Worm (Caenorhabditis elegans) whole organism, midembryonic: ENCODE measurements around the gene gldc-1.
"Not testable (repeated sequence)": the region's sequence is repeated elsewhere in the genome, so short reads cannot be mapped to it uniquely, and the experiment has no call there.

Source experiments
- T22C8.4 ChIP-seq: fragments of 200-800 bp; sonication (Bioruptor generic); IDR thresholded peaks from 2 replicates; pipeline ENCODE4 v1.3.6; 2022; ENCODE audit warnings: missing genetic modification characterization, missing compliant biosample characterization
- cog-1 ChIP-seq: sonication (generic microtip); optimal IDR thresholded peaks from 2 replicates; lab custom pipeline; 2016; ENCODE audit warnings: missing genetic modification characterization, missing compliant biosample characterization
- flt-1 ChIP-seq: fragments of 200-800 bp; sonication (Bioruptor generic); IDR thresholded peaks from 2 replicates; pipeline ENCODE4 v1.3.6; 2022; ENCODE audit warnings: missing genetic modification characterization, missing compliant biosample characterization
- klf-2 ChIP-seq: fragments of 200-800 bp; sonication (Bioruptor generic); conservative IDR thresholded peaks from 2 replicates; pipeline ENCODE4 v1.3.6; 2022; ENCODE audit warnings: missing genetic modification reagents, missing genetic modification characterization, missing compliant biosample characterization
- med-1 ChIP-seq: sonication (generic microtip); optimal IDR thresholded peaks from 2 replicates; lab custom pipeline; 2017; ENCODE audit warnings: missing genetic modification characterization, mild to moderate bottlenecking, missing compliant biosample characterization, antibody characterized with exemption, missing genetic modification reagents; ENCODE audit not compliant: insufficient read depth
- ref-1 ChIP-seq: fragments of 200-800 bp; sonication (Bioruptor generic); conservative IDR thresholded peaks from 2 replicates; pipeline ENCODE4 v1.3.6; 2022; ENCODE audit warnings: missing genetic modification reagents, missing genetic modification characterization, missing compliant biosample characterization
- tab-1 ChIP-seq: fragments of 200-800 bp; sonication (Bioruptor generic); IDR thresholded peaks from 2 replicates; pipeline ENCODE4 v1.3.6; 2022; ENCODE audit warnings: missing genetic modification characterization, missing compliant biosample characterization
- ztf-23 ChIP-seq: fragments of 200-800 bp; sonication (Bioruptor generic); IDR thresholded peaks from 2 replicates; pipeline ENCODE4 v1.3.6; 2022; ENCODE audit warnings: missing genetic modification reagents, missing genetic modification characterization, missing compliant biosample characterization
- ztf-29 ChIP-seq: fragments of 200-800 bp; sonication (Bioruptor generic); IDR thresholded peaks from 2 replicates; pipeline ENCODE4 v1.3.6; 2022; ENCODE audit warnings: missing genetic modification reagents, missing genetic modification characterization, missing compliant biosample characterization

gldc-1 gene

ce11 chrII:6050120-6050519 lies at the start of gene gldc-1:
Gene gldc-1 (plus strand): TSS chrII:6050420.
- TF ChIP-seq med-1 (GFP tag; lab: Kevin White, UChicago) (no peak), T22C8.4 (GFP tag; lab: Robert Waterston, UW) (no peak), cog-1 (tag; lab: Kevin White, UChicago) (no peak), ref-1 (no peak), klf-2 (GFP tag; lab: Robert Waterston, UW) (no peak), ztf-29 (GFP tag; lab: Robert Waterston, UW) (no peak), tab-1 (GFP tag; lab: Robert Waterston, UW) (no peak), ztf-23 (no peak), flt-1 (GFP tag; lab: Robert Waterston, UW) (no peak)

ce11 chrII:6001004-6001403 lies 49.2 kb upstream of the gldc-1 start:
- no peak for TF ChIP-seq ztf-29 (GFP tag; lab: Robert Waterston, UW)
- TF ChIP-seq ztf-23: no peak
- no peak for TF ChIP-seq T22C8.4 (GFP tag; lab: Robert Waterston, UW)
- no peak for TF ChIP-seq tab-1 (GFP tag; lab: Robert Waterston, UW)
- no peak for TF ChIP-seq klf-2 (GFP tag; lab: Robert Waterston, UW)

ce11 chrII:6008887-6009286 lies 41.3 kb upstream of the gldc-1 start, which contains the start of gene ZK84.4:
Gene ZK84.4 (minus strand): TSS chrII:6008987.
- not testable (repeated sequence) for TF ChIP-seq ztf-23; flt-1 (GFP tag; lab: Robert Waterston, UW); T22C8.4 (GFP tag; lab: Robert Waterston, UW)

- TF ChIP-seq med-1 (GFP tag; lab: Kevin White, UChicago) (no peak), ztf-29 (GFP tag; lab: Robert Waterston, UW) (no peak), T22C8.4 (GFP tag; lab: Robert Waterston, UW) (no peak), flt-1 (GFP tag; lab: Robert Waterston, UW) (no peak), tab-1 (GFP tag; lab: Robert Waterston, UW) (no peak), ref-1 (no peak), cog-1 (tag; lab: Kevin White, UChicago) (no peak), ztf-23 (no peak), klf-2 (GFP tag; lab: Robert Waterston, UW) (no peak)
These were observed 39.7 kb upstream of the gldc-1 start, which contains the start of gene ins-20 for ce11 chrII:6010544-6010943. Gene ins-20 (plus strand): TSS chrII:6010844.

ce11 chrII:6014057-6014456 lies 36.2 kb upstream of the gldc-1 start, which contains the start of gene ZK84.2:
Gene ZK84.2 (plus strand): TSS chrII:6014357.
- not testable (repeated sequence) for TF ChIP-seq klf-2 (GFP tag; lab: Robert Waterston, UW); ztf-23; cog-1 (tag; lab: Kevin White, UChicago)

- no peak for TF ChIP-seq tab-1 (GFP tag; lab: Robert Waterston, UW)
- no peak for TF ChIP-seq ztf-23
- TF ChIP-seq cog-1 (tag; lab: Kevin White, UChicago): no peak
- TF ChIP-seq flt-1 (GFP tag; lab: Robert Waterston, UW): no peak
These were observed 33.8 kb upstream of the gldc-1 start, which contains the start of gene ZK84.5 for ce11 chrII:6016410-6016809. Gene ZK84.5 (minus strand): TSS chrII:6016510.

- no peak for TF ChIP-seq cog-1 (tag; lab: Kevin White, UChicago)
- no peak for TF ChIP-seq T22C8.4 (GFP tag; lab: Robert Waterston, UW)
- TF ChIP-seq med-1 (GFP tag; lab: Kevin White, UChicago): no peak
- no peak for TF ChIP-seq tab-1 (GFP tag; lab: Robert Waterston, UW)
- no peak for TF ChIP-seq ztf-29 (GFP tag; lab: Robert Waterston, UW)
- no peak for TF ChIP-seq ref-1
- no peak for TF ChIP-seq ztf-23
- TF ChIP-seq klf-2 (GFP tag; lab: Robert Waterston, UW): no peak
- no peak for TF ChIP-seq flt-1 (GFP tag; lab: Robert Waterston, UW)
These were observed 29.9 kb upstream of the gldc-1 start, which contains the start of gene ZK84.1 for ce11 chrII:6020353-6020752. Gene ZK84.1 (plus strand): TSS chrII:6020653.

ce11 chrII:6022596-6022995 lies 27.6 kb upstream of the gldc-1 start:
- TF ChIP-seq ref-1: no peak
- TF ChIP-seq ztf-29 (GFP tag; lab: Robert Waterston, UW): no peak
- TF ChIP-seq tab-1 (GFP tag; lab: Robert Waterston, UW): no peak
- no peak for TF ChIP-seq flt-1 (GFP tag; lab: Robert Waterston, UW)
- TF ChIP-seq T22C8.4 (GFP tag; lab: Robert Waterston, UW): no peak
- TF ChIP-seq ztf-23: no peak
- no peak for TF ChIP-seq med-1 (GFP tag; lab: Kevin White, UChicago)
- no peak for TF ChIP-seq cog-1 (tag; lab: Kevin White, UChicago)
- no peak for TF ChIP-seq klf-2 (GFP tag; lab: Robert Waterston, UW)

ce11 chrII:6024879-6025278 lies 25.3 kb upstream of the gldc-1 start, which contains the start of gene R12C12.9:
Gene R12C12.9 (minus strand): TSS chrII:6024979.
- TF ChIP-seq ref-1 (no peak), klf-2 (GFP tag; lab: Robert Waterston, UW) (no peak), ztf-23 (no peak), tab-1 (GFP tag; lab: Robert Waterston, UW) (no peak), T22C8.4 (GFP tag; lab: Robert Waterston, UW) (no peak), ztf-29 (GFP tag; lab: Robert Waterston, UW) (no peak), med-1 (GFP tag; lab: Kevin White, UChicago) (no peak), cog-1 (tag; lab: Kevin White, UChicago) (no peak), flt-1 (GFP tag; lab: Robert Waterston, UW) (no peak)

- TF ChIP-seq ztf-29 (GFP tag; lab: Robert Waterston, UW): no peak
- TF ChIP-seq med-1 (GFP tag; lab: Kevin White, UChicago): no peak
- no peak for TF ChIP-seq tab-1 (GFP tag; lab: Robert Waterston, UW)
- no peak for TF ChIP-seq klf-2 (GFP tag; lab: Robert Waterston, UW)
- no peak for TF ChIP-seq ref-1
- TF ChIP-seq T22C8.4 (GFP tag; lab: Robert Waterston, UW): no peak
- no peak for TF ChIP-seq cog-1 (tag; lab: Kevin White, UChicago)
- no peak for TF ChIP-seq ztf-23
- TF ChIP-seq flt-1 (GFP tag; lab: Robert Waterston, UW): no peak
These were observed 24.6 kb upstream of the gldc-1 start for ce11 chrII:6025647-6026046.
